Fruit fly (Drosophila melanogaster): ENCODE measurements around the gene CG18231.

The CG18231 gene

dm6 chr3L:18640584-18641527 is 33.6 kb downstream of the CG18231 start (continued):
- TF ChIP-seq CG7963 (GFP tag; IDR thresholded peaks at IDR 0.05; ENCODE audit: partially characterized antibody) = no peak
- TF ChIP-seq Bgb (GFP tag; IDR thresholded peaks at IDR 0.05; ENCODE audit: partially characterized antibody) = peak; percentile 48; the same call in 1 of the 2 replicates
- TF ChIP-seq ken (GFP tag; IDR thresholded peaks at IDR 0.05) = peak; percentile 92
- peak; percentile 94 for TF ChIP-seq NfI (GFP tag; optimal IDR thresholded peaks at IDR 0.05)
- peak; percentile 98 for TF ChIP-seq CG10366 (GFP tag; IDR thresholded peaks at IDR 0.05)
- peak; percentile 30 for TF ChIP-seq CG10565 (GFP tag; optimal IDR thresholded peaks at IDR 0.05)
- peak; percentile 95 for TF ChIP-seq Gug (GFP tag; IDR thresholded peaks at IDR 0.05)
- TF ChIP-seq CG18476 (GFP tag; optimal IDR thresholded peaks at IDR 0.05) = peak; percentile 76
- TF ChIP-seq ap (GFP tag; IDR thresholded peaks at IDR 0.05) = peak; percentile 95
- TF ChIP-seq sqz (GFP tag; optimal IDR thresholded peaks at IDR 0.05) = peak; percentile 74
- TF ChIP-seq pum (GFP tag; optimal IDR thresholded peaks at IDR 0.05) = peak; percentile 78
- TF ChIP-seq Vsx1 (GFP tag; optimal IDR thresholded peaks at IDR 0.05) = peak; percentile 42
- TF ChIP-seq disco-r (GFP tag; optimal IDR thresholded peaks at IDR 0.05) = peak; percentile 40
- TF ChIP-seq Doc2 (GFP tag; IDR thresholded peaks at IDR 0.05) = peak; percentile 91
- TF ChIP-seq CG7556 (GFP tag; optimal IDR thresholded peaks at IDR 0.05) = peak; percentile 98
- peak in 1 of 2 experiments; percentile 92 for TF ChIP-seq Dfd (GFP tag; optimal IDR thresholded peaks at IDR 0.05)
- TF ChIP-seq GATAe (GFP tag; conservative IDR thresholded peaks at IDR 0.05) = peak; percentile 83
- no peak for TF ChIP-seq Hr39 (optimal IDR thresholded peaks at IDR 0.05)
- TF ChIP-seq CG13287 (GFP tag; IDR thresholded peaks at IDR 0.05; ENCODE audit: partially characterized antibody) = peak; percentile 16; the same call in 1 of the 2 replicates
- TF ChIP-seq btn (GFP tag; optimal IDR thresholded peaks at IDR 0.05) = peak; percentile 71
- peak; percentile 27 for TF ChIP-seq CG33557 (GFP tag; optimal IDR thresholded peaks at IDR 0.05)
- peak; percentile 71 for TF ChIP-seq CG18262 (tag; optimal IDR thresholded peaks at IDR 0.05)
- TF ChIP-seq Hr78 (GFP tag; optimal IDR thresholded peaks at IDR 0.05) = peak in 1 of 2 experiments; percentile 86
- TF ChIP-seq HmgZ (tag; optimal IDR thresholded peaks at IDR 0.05) = peak; percentile 96
- TF ChIP-seq Xrp1 (GFP tag; IDR thresholded peaks at IDR 0.05) = peak; percentile 95
- peak; percentile 74 for TF ChIP-seq gsb-n (tag; optimal IDR thresholded peaks at IDR 0.05)
- peak; percentile 64; the same call in 1 of the 2 replicates for TF ChIP-seq Dip2 (GFP tag; IDR thresholded peaks at IDR 0.05)
- peak; percentile 82 for TF ChIP-seq NC2α (GFP tag; optimal IDR thresholded peaks at IDR 0.05)
- TF ChIP-seq tll (GFP tag; optimal IDR thresholded peaks at IDR 0.05) = no peak
- peak; percentile 79 for TF ChIP-seq Dad (GFP tag; optimal IDR thresholded peaks at IDR 0.05)
- peak; percentile 82 for TF ChIP-seq CG30431 (GFP tag; optimal IDR thresholded peaks at IDR 0.05)
- peak; percentile 90 for TF ChIP-seq CG12299 (tag; optimal IDR thresholded peaks at IDR 0.05)
- TF ChIP-seq CG10654 (GFP tag; optimal IDR thresholded peaks at IDR 0.05) = peak; percentile 78
- TF ChIP-seq gce (GFP tag; IDR thresholded peaks at IDR 0.05) = peak; percentile 98
- TF ChIP-seq sc (optimal IDR thresholded peaks at IDR 0.05) = no peak
- TF ChIP-seq sc (GFP tag; optimal IDR thresholded peaks at IDR 0.05) = peak; percentile 63
- TF ChIP-seq Myb (GFP tag; optimal IDR thresholded peaks at IDR 0.05) = peak; percentile 73
- TF ChIP-seq MBD-R2 (GFP tag; IDR thresholded peaks at IDR 0.05) = peak; percentile 98
- TF ChIP-seq CG17568 (GFP tag; optimal IDR thresholded peaks at IDR 0.05) = peak; percentile 77
- peak; percentile 87 for TF ChIP-seq kay (GFP tag; optimal IDR thresholded peaks at IDR 0.05)
- no peak for TF ChIP-seq vfl (GFP tag; optimal IDR thresholded peaks at IDR 0.05)
- TF ChIP-seq CG12236 (GFP tag; optimal IDR thresholded peaks at IDR 0.05) = peak; percentile 72
- TF ChIP-seq sna (GFP tag; IDR thresholded peaks at IDR 0.05; ENCODE audit: partially characterized antibody) = no peak
- TF ChIP-seq gcm (GFP tag; optimal IDR thresholded peaks at IDR 0.05) = peak; percentile 88
- peak; percentile 93 for TF ChIP-seq unpg (GFP tag; optimal IDR thresholded peaks at IDR 0.05)
- TF ChIP-seq TFAM (GFP tag; optimal IDR thresholded peaks at IDR 0.05) = peak; percentile 53
- TF ChIP-seq Bdp1 (GFP tag; optimal IDR thresholded peaks at IDR 0.05) = peak; percentile 77
- TF ChIP-seq CG14441 (GFP tag; IDR thresholded peaks at IDR 0.05) = peak; percentile 97
